Worm (Caenorhabditis elegans) whole organism, early embryonic: ENCODE data around the gene F26F12.4.

Experiments
- aly-1 ChIP-seq: sonication (generic microtip); optimal IDR thresholded peaks from 2 replicates; lab custom pipeline; 2016; ENCODE audit warnings: missing genetic modification characterization, missing compliant biosample characterization
- ama-1 ChIP-seq: fragments of 150-350 bp; optimal IDR thresholded peaks from 2 replicates; lab custom pipeline; 2014
- ceh-36 ChIP-seq: sonication (generic microtip); optimal IDR thresholded peaks from 2 replicates; lab custom pipeline; 2016; ENCODE audit warnings: missing genetic modification characterization, inconsistent platforms, missing compliant biosample characterization
- flt-1 ChIP-seq: fragments of 200-800 bp; sonication (Bioruptor generic); IDR thresholded peaks from 2 replicates; pipeline ENCODE4 v1.3.6; 2022; ENCODE audit warnings: missing genetic modification characterization, missing compliant biosample characterization
- tbx-37 ChIP-seq: fragments of 200-800 bp; sonication (Bioruptor generic); conservative IDR thresholded peaks from 2 replicates; pipeline ENCODE4 v1.3.6; 2022; ENCODE audit warnings: missing genetic modification reagents, missing genetic modification characterization, missing compliant biosample characterization

- no peak for TF ChIP-seq flt-1 (GFP tag; lab: Robert Waterston, UW)
- TF ChIP-seq ama-1 (lab: Kevin White, UChicago), result no peak
- TF ChIP-seq ceh-36, result no peak
- no peak for TF ChIP-seq aly-1 (tag; lab: Kevin White, UChicago)
- no peak for TF ChIP-seq tbx-37 (GFP tag; lab: Robert Waterston, UW)
Measured at ce11 chrV:5901833-5902232, 32.7 kb upstream of the F26F12.4 start, which contains the start of gene C04E6.5.
